Fruit fly (Drosophila melanogaster): ENCODE results near the gene Orct.
A peak's percentile ranks its signal among the peaks of the same experiment; 100 is the strongest.

Orct gene

DNA sequence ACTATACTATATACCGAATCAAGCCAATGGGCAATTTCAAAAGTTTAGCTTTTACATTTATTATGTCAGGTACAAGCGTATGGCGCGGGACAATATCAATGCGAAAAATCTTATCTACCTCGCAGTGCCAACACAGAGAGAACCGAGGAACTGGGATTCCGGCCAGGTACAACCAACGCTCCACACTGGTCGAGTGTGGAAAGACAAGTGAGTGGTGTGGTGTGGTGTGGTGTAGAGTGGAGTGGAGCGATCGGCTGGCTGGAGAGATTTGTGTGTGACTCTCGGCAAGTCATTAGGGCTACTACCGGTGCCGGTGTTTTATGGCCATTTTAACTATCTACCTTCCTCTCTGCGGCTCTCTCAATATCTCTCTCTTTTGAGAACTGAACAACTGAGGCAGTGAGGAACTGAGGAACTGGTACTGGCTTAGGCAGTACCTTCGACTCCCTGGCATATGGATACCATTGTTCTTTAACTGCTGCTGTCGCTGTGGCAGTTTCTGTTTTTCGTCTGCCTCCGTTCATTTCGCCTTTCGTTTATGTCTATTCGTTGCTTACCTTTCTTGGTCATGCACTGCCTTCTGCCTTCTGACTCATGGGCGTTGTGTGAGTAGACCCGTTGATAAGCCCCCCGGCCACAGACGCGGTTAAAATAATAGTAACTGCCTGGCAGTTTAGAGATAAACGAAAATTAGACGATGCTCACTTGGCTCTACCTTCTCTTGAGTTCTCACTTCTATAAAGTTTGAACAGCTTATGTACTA lies 16.6 kb upstream of the Orct start (continued):
- TF ChIP-seq Usf (GFP tag; optimal IDR thresholded peaks at IDR 0.05) (peak; percentile 92), Max (GFP tag; optimal IDR thresholded peaks at IDR 0.05) (peak; percentile 86), CG10321 (GFP tag; IDR thresholded peaks at IDR 0.05) (peak; percentile 53; the same call in 1 of the 2 replicates), dmrt11E (tag; optimal IDR thresholded peaks at IDR 0.05) (peak; percentile 87), Antp (GFP tag; optimal IDR thresholded peaks at IDR 0.05) (peak; percentile 91), C15 (GFP tag; IDR thresholded peaks at IDR 0.05) (peak; percentile 78; the same call in 1 of the 3 replicates), Rx (GFP tag; IDR thresholded peaks at IDR 0.05) (peak; percentile 84), fd64A (GFP tag; optimal IDR thresholded peaks at IDR 0.05) (peak; percentile 84), CG6272 (GFP tag; IDR thresholded peaks at IDR 0.05) (peak; percentile 54), E2f2 (GFP tag; IDR thresholded peaks at IDR 0.05) (peak; percentile 62), dati (GFP tag; IDR thresholded peaks at IDR 0.05) (0 out of 2 replicates have a peak, but pooled peaks have one; percentile 36), p53 (GFP tag; optimal IDR thresholded peaks at IDR 0.05) (peak; percentile 68), sna (GFP tag; IDR thresholded peaks at IDR 0.05; ENCODE audit: partially characterized antibody) (no peak), CG18764 (GFP tag; optimal IDR thresholded peaks at IDR 0.05) (peak; percentile 82), eyg (GFP tag; optimal IDR thresholded peaks at IDR 0.05) (peak; percentile 69), CG33213 (GFP tag; optimal IDR thresholded peaks at IDR 0.05) (peak; percentile 76), Neu2 (GFP tag; optimal IDR thresholded peaks at IDR 0.05; ENCODE audit: borderline replicate concordance) (peak; percentile 76), CG7745 (tag; optimal IDR thresholded peaks at IDR 0.05) (no peak), CG1602 (GFP tag; optimal IDR thresholded peaks at IDR 0.05) (peak; percentile 85), sob (GFP tag; IDR thresholded peaks at IDR 0.05) (peak; percentile 88), CG2120 (GFP tag; optimal IDR thresholded peaks at IDR 0.05) (peak; percentile 96), ERR (GFP tag; optimal IDR thresholded peaks at IDR 0.05) (peak; percentile 89), tap (tag; optimal IDR thresholded peaks at IDR 0.05) (peak; percentile 89), CG12391 (tag; optimal IDR thresholded peaks at IDR 0.05) (peak; percentile 91), gsb-n (tag; optimal IDR thresholded peaks at IDR 0.05) (peak; percentile 84), gt (GFP tag; IDR thresholded peaks at IDR 0.05) (peak; percentile 42; the same call in 1 of the 2 replicates), CG6854 (GFP tag; optimal IDR thresholded peaks at IDR 0.05) (peak; percentile 79), ems (GFP tag; optimal IDR thresholded peaks at IDR 0.05) (peak; percentile 88), CG8388 (GFP tag; optimal IDR thresholded peaks at IDR 0.05) (peak; percentile 85), Gsc (GFP tag; IDR thresholded peaks at IDR 0.05) (0 out of 2 replicates have a peak, but pooled peaks have one; percentile 18), Sox102F (GFP tag; optimal IDR thresholded peaks at IDR 0.05) (peak; percentile 89), gsb (GFP tag; IDR thresholded peaks at IDR 0.05) (peak; percentile 77), CG15073 (GFP tag; optimal IDR thresholded peaks at IDR 0.05) (peak; percentile 84), CG4707 (GFP tag; optimal IDR thresholded peaks at IDR 0.05) (peak; percentile 83), dm (GFP tag; optimal IDR thresholded peaks at IDR 0.05) (peak; percentile 75), ash1 (GFP tag; optimal IDR thresholded peaks at IDR 0.05) (peak; percentile 76), Dek (tag; optimal IDR thresholded peaks at IDR 0.05) (peak; percentile 92), CG7556 (GFP tag; optimal IDR thresholded peaks at IDR 0.05) (peak; percentile 91), CG8359 (GFP tag; optimal IDR thresholded peaks at IDR 0.05; ENCODE audit: borderline replicate concordance) (peak; percentile 66), inv (GFP tag; IDR thresholded peaks at IDR 0.05; ENCODE audit: partially characterized antibody) (no peak), ro (GFP tag; IDR thresholded peaks at IDR 0.05) (peak; percentile 31), dpn (GFP tag; optimal IDR thresholded peaks at IDR 0.05) (peak; percentile 91 to 94), CG32772 (GFP tag; IDR thresholded peaks at IDR 0.05) (peak; percentile 89), CG33557 (GFP tag; optimal IDR thresholded peaks at IDR 0.05) (peak; percentile 61), CG10147 (GFP tag; optimal IDR thresholded peaks at IDR 0.05) (peak; percentile 89), Atf6 (GFP tag; IDR thresholded peaks at IDR 0.05) (peak; percentile 84; the same call in 1 of the 2 replicates), psq (GFP tag; optimal IDR thresholded peaks at IDR 0.05) (peak; percentile 74), wek (GFP tag; optimal IDR thresholded peaks at IDR 0.05) (peak; percentile 67), Abd-B (GFP tag; optimal IDR thresholded peaks at IDR 0.05) (peak; percentile 82)
